Worm (Caenorhabditis elegans): Measurements from ENCODE around the gene W01C8.5.

DNA sequence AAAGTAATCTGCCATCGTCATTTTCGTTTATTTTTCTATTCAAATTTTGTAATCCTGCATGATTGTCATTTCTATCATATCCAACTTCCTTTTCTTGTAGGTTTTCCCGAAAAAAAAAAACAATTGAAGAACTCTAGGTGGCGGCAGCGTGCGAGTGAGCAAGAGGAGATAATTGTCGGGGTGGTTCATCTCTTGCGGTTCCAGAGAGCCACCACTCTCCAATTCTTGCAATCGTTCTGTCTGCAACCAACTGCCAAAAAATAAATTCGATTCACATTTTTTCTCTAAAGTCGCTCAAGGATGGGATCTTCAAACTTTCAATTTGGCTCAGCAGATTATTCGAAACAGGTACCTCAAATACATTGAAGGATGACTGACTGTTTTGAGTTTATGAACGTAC lies 5.0 kb downstream of the W01C8.5 start, which contains the start of gene W01C8.1:
- TF ChIP-seq ama-1 (optimal IDR thresholded peaks at IDR 0.05) (no peak), C34B4.2 (tag; optimal IDR thresholded peaks at IDR 0.05) (no peak), zag-1 (tag; optimal IDR thresholded peaks at IDR 0.05) (no peak), skn-1 (tag; optimal IDR thresholded peaks at IDR 0.05) (no peak), mep-1 (tag; optimal IDR thresholded peaks at IDR 0.05) (no peak), mab-9 (GFP tag; IDR thresholded peaks at IDR 0.05) (no peak), lsy-2 (tag; optimal IDR thresholded peaks at IDR 0.05) (no peak), nhr-12 (tag; optimal IDR thresholded peaks at IDR 0.05) (no peak), unc-130 (tag; optimal IDR thresholded peaks at IDR 0.05) (no peak), nhr-237 (tag; optimal IDR thresholded peaks at IDR 0.05) (no peak), ceh-82 (tag; optimal IDR thresholded peaks at IDR 0.05) (no peak), swsn-7 (tag; optimal IDR thresholded peaks at IDR 0.05) (no peak), jun-1 (tag; optimal IDR thresholded peaks at IDR 0.05) (no peak)

Data from whole organism, L1 larva.